Worm (Caenorhabditis elegans): ENCODE data around the gene gst-9.

gst-9 gene

DNA sequence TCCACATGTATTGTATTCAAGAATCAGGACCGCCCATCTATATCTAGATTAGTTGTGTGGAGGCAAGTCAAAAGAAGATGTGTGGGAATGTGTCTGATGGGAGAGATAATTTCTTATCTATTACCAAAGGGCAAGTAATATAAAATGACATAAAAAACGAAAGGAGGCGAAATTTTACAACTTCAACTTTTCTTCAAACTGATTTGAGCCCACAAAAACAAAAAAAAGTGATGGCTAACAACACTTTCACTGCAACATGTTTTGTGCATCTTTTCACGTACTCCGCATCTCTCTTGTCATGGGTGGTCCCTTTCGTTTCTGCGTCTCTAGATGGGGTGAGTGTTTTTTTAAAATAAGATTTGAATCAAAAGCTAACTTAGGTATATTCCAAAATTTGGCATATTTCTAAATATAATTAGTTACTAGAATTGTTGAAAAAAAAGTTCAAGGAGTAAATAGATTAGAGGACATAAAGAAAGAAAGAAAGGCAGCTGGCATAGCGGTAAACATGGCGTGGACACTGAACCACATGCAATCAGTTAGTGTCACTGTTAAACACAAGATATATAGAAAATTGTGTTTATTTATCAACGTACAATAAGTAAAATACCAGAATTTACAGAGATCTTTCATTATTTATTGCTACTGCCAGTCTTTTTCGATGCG is 50.3 kb downstream of the gst-9 start, which contains the start of gene ZK546.19:
Gene ZK546.19, plus strand, starts transcription at position 186 of the 666 bp plus-strand sequence.
- TF ChIP-seq unc-62 (GFP tag; optimal IDR thresholded peaks at IDR 0.05), result no peak

DNA sequence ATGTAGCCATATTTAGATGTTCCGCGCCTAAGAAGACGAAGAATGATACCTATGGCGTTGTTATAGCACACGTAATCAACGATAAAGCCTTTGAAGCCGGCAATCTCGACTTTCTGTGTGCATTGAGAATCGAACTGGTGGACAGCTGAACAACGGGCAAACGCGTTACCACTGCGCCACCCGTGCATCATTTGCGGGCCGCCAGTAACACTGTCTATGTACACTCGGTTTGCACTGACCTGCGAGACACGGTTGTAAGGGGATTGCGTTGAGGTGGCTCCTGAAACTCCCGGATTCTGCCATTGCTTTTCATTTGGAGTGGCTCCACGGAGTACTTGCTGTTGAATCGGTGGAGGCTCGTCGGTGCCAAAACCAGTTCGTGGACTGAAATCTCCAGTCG is 51.0 kb downstream of the gst-9 start:
- TF ChIP-seq unc-62 (GFP tag; optimal IDR thresholded peaks at IDR 0.05), result no peak

DNA sequence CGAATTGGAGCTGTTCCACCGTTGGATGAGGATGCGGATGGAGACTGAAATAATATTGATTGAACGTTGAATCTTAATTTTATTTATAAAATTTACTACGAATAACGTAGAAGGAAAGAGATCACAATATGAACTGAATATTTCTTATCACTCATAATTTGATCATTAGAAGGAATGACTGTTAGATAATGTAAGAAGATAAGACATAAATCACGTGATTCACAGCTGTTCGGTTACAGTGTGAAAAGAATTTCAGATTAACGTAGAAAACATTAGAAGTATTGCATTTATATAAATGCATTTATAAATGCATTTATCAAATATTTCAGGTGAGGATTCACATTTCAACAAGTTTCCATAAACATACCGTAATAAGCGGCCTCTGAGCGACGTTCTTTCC is 51.4 kb downstream of the gst-9 start:
- TF ChIP-seq unc-62 (GFP tag; optimal IDR thresholded peaks at IDR 0.05), result no peak
